Worm (Caenorhabditis elegans) whole organism, young adult: ENCODE data around the gene npr-32.

Experiments used
- B0019.2 ChIP-seq: fragments of 200-800 bp; sonication (Bioruptor generic); conservative IDR thresholded peaks from 2 replicates; pipeline ENCODE4 v1.3.6; 2022; ENCODE audit warnings: missing genetic modification reagents, missing genetic modification characterization, missing compliant biosample characterization
- B0336.3 ChIP-seq: fragments of 200-800 bp; sonication (Bioruptor generic); IDR thresholded peaks from 2 replicates; pipeline ENCODE4 v1.3.6; 2022; ENCODE audit warnings: missing genetic modification characterization, missing compliant biosample characterization
- F23B12.7 ChIP-seq: sonication (generic microtip); optimal IDR thresholded peaks from 2 replicates; lab custom pipeline; 2017; ENCODE audit warnings: missing genetic modification characterization, mild to moderate bottlenecking, missing compliant biosample characterization, antibody characterized with exemption, moderate library complexity; ENCODE audit not compliant: insufficient read depth
- F49E8.2 ChIP-seq: sonication (generic microtip); optimal IDR thresholded peaks from 3 replicates; lab custom pipeline; 2017; ENCODE audit warnings: missing genetic modification characterization, mild to moderate bottlenecking, missing compliant biosample characterization, antibody characterized with exemption, moderate library complexity; ENCODE audit not compliant: insufficient read depth
- F57C9.4 ChIP-seq: sonication (generic microtip); optimal IDR thresholded peaks from 2 replicates; lab custom pipeline; 2017; ENCODE audit warnings: mild to moderate bottlenecking, missing genetic modification characterization, missing compliant biosample characterization
- Y53G8AR.9 ChIP-seq: fragments of 200-800 bp; sonication (Bioruptor generic); conservative IDR thresholded peaks from 2 replicates; pipeline ENCODE4 v1.3.6; 2022; ENCODE audit warnings: missing genetic modification reagents, missing genetic modification characterization, missing compliant biosample characterization
- Y67H2A.10 ChIP-seq: fragments of 200-800 bp; sonication (Bioruptor generic); conservative IDR thresholded peaks from 2 replicates; pipeline ENCODE4 v1.3.6; 2022; ENCODE audit warnings: missing genetic modification reagents, missing genetic modification characterization, missing compliant biosample characterization
- Y95B8A.8 ChIP-seq: fragments of 200-800 bp; sonication (Bioruptor generic); IDR thresholded peaks from 2 replicates; pipeline ENCODE4 v1.3.6; 2022; ENCODE audit warnings: missing genetic modification reagents, missing genetic modification characterization, missing compliant biosample characterization
- ama-1 ChIP-seq, 3 experiments: fragments of 150-350 bp in 1 of 3; sonication (generic microtip) in 2 of 3; optimal IDR thresholded peaks; 2 replicates each; lab custom pipeline; 2014 to 2018; ENCODE audit warnings: missing biosample characterization in 2 of 3, missing genetic modification characterization in 2 of 3, missing genetic modification reagents in 2 of 3
- aptf-2 ChIP-seq: fragments of 200-800 bp; sonication (Bioruptor generic); conservative IDR thresholded peaks from 2 replicates; pipeline ENCODE4 v1.3.6; 2022; ENCODE audit warnings: missing genetic modification reagents, missing genetic modification characterization, missing compliant biosample characterization
- aptf-3 ChIP-seq: fragments of 200-800 bp; sonication (Bioruptor generic); IDR thresholded peaks from 2 replicates; pipeline ENCODE4 v1.3.6; 2022; ENCODE audit warnings: missing genetic modification characterization, missing compliant biosample characterization
- atf-7 ChIP-seq: sonication (generic microtip); optimal IDR thresholded peaks from 2 replicates; lab custom pipeline; 2017; ENCODE audit warnings: mild to moderate bottlenecking, missing genetic modification characterization, missing compliant biosample characterization
- athp-1 ChIP-seq: sonication (generic microtip); optimal IDR thresholded peaks from 2 replicates; lab custom pipeline; 2017; ENCODE audit warnings: mild to moderate bottlenecking, missing genetic modification characterization, missing compliant biosample characterization
- attf-5 ChIP-seq: fragments of 200-800 bp; sonication (Bioruptor generic); optimal IDR thresholded peaks from 2 replicates; lab custom pipeline; 2018; ENCODE audit warnings: mild to moderate bottlenecking, missing genetic modification characterization, missing compliant biosample characterization
- attf-6 ChIP-seq: fragments of 200-800 bp; sonication (Bioruptor generic); IDR thresholded peaks from 2 replicates; pipeline ENCODE4 v1.3.6; 2022; ENCODE audit warnings: missing genetic modification reagents, missing genetic modification characterization, missing compliant biosample characterization
- bed-1 ChIP-seq: fragments of 200-800 bp; sonication (Bioruptor generic); IDR thresholded peaks from 2 replicates; pipeline ENCODE4 v1.3.6; 2022; ENCODE audit warnings: missing genetic modification reagents, missing genetic modification characterization, missing compliant biosample characterization
- bed-2 ChIP-seq: fragments of 200-800 bp; sonication (Bioruptor generic); IDR thresholded peaks from 2 replicates; pipeline ENCODE4 v1.3.6; 2022; ENCODE audit warnings: missing genetic modification reagents, missing genetic modification characterization, missing compliant biosample characterization
- cebp-1 ChIP-seq, 2 experiments: fragments of 200-800 bp in 1 of 2; sonication (Bioruptor generic) in 1 of 2; sonication (generic microtip) in 1 of 2; IDR thresholded peaks in 1 of 2; optimal IDR thresholded peaks in 1 of 2; 2 replicates each; pipeline versions ENCODE4 v1.3.6 to Lab custom; 2017 to 2022; ENCODE audit warnings: missing compliant biosample characterization in 2 of 2, missing genetic modification characterization in 2 of 2, mild to moderate bottlenecking in 1 of 2, missing genetic modification reagents in 1 of 2, moderate library complexity in 1 of 2
- cebp-2 ChIP-seq: fragments of 200-800 bp; sonication (Bioruptor generic); IDR thresholded peaks from 2 replicates; pipeline ENCODE4 v1.3.6; 2022; ENCODE audit warnings: missing genetic modification characterization, missing compliant biosample characterization
- ceh-100 ChIP-seq: fragments of 200-800 bp; sonication (Bioruptor generic); IDR thresholded peaks from 2 replicates; pipeline ENCODE4 v1.3.6; 2022; ENCODE audit warnings: missing genetic modification reagents, missing genetic modification characterization, missing compliant biosample characterization
- ceh-58 ChIP-seq: fragments of 200-800 bp; sonication (Bioruptor generic); IDR thresholded peaks from 2 replicates; pipeline ENCODE4 v1.3.6; 2022; ENCODE audit warnings: missing genetic modification characterization, missing compliant biosample characterization
- dox-1 ChIP-seq: fragments of 200-800 bp; sonication (Bioruptor generic); IDR thresholded peaks from 2 replicates; pipeline ENCODE4 v1.3.6; 2022; ENCODE audit warnings: missing genetic modification reagents, missing genetic modification characterization, missing compliant biosample characterization
- egl-44 ChIP-seq: fragments of 200-800 bp; sonication (Bioruptor generic); IDR thresholded peaks from 2 replicates; pipeline ENCODE4 v1.3.6; 2022; ENCODE audit warnings: missing genetic modification reagents, missing genetic modification characterization, missing compliant biosample characterization
- hlh-26 ChIP-seq: fragments of 200-800 bp; sonication (Bioruptor generic); conservative IDR thresholded peaks from 2 replicates; pipeline ENCODE4 v1.3.6; 2022; ENCODE audit warnings: missing genetic modification reagents, missing genetic modification characterization, missing compliant biosample characterization
- let-526 ChIP-seq: fragments of 200-800 bp; sonication (Bioruptor generic); IDR thresholded peaks from 2 replicates; pipeline ENCODE4 v1.3.6; 2022; ENCODE audit warnings: missing genetic modification reagents, missing genetic modification characterization, missing compliant biosample characterization
- let-607 ChIP-seq, 2 experiments: fragments of 200-800 bp in 1 of 2; sonication (Bioruptor generic) in 1 of 2; sonication (generic microtip) in 1 of 2; optimal IDR thresholded peaks; 2 replicates each; lab custom pipeline; 2016 to 2018; ENCODE audit warnings: mild to moderate bottlenecking in 2 of 2, missing compliant biosample characterization in 2 of 2, missing genetic modification characterization in 2 of 2, moderate library complexity in 2 of 2, missing genotype in 1 of 2
- lin-26 ChIP-seq: fragments of 200-800 bp; sonication (Bioruptor generic); IDR thresholded peaks from 2 replicates; pipeline ENCODE4 v1.3.6; 2022; ENCODE audit warnings: missing genetic modification reagents, missing genetic modification characterization, missing compliant biosample characterization
- lir-1 ChIP-seq: fragments of 200-800 bp; sonication (Bioruptor generic); conservative IDR thresholded peaks from 2 replicates; pipeline ENCODE4 v1.3.6; 2022; ENCODE audit warnings: missing genetic modification reagents, missing genetic modification characterization, missing compliant biosample characterization
- lsl-1 ChIP-seq: fragments of 200-800 bp; sonication (Bioruptor generic); optimal IDR thresholded peaks from 2 replicates; lab custom pipeline; 2018; ENCODE audit warnings: mild to moderate bottlenecking, missing genetic modification characterization, moderate library complexity, missing compliant biosample characterization
- lsy-27 ChIP-seq: sonication (generic microtip); optimal IDR thresholded peaks from 2 replicates; lab custom pipeline; 2017; ENCODE audit warnings: missing genetic modification characterization, mild to moderate bottlenecking, missing compliant biosample characterization, antibody characterized with exemption, missing genotype, borderline replicate concordance; ENCODE audit not compliant: insufficient read depth
- madf-3 ChIP-seq: fragments of 200-800 bp; sonication (Bioruptor generic); IDR thresholded peaks from 2 replicates; pipeline ENCODE4 v1.3.6; 2022; ENCODE audit warnings: missing genetic modification reagents, missing genetic modification characterization, missing compliant biosample characterization
- mcd-1 ChIP-seq: fragments of 200-800 bp; sonication (Bioruptor generic); IDR thresholded peaks from 2 replicates; pipeline ENCODE4 v1.3.6; 2022; ENCODE audit warnings: missing genetic modification reagents, missing genetic modification characterization, missing compliant biosample characterization
- nfya-1 ChIP-seq: sonication (generic microtip); optimal IDR thresholded peaks from 2 replicates; lab custom pipeline; 2017; ENCODE audit warnings: antibody characterized with exemption, missing compliant biosample characterization, missing genetic modification characterization, borderline replicate concordance; ENCODE audit not compliant: insufficient read depth
- pbrm-1 ChIP-seq: fragments of 200-800 bp; sonication (Bioruptor generic); IDR thresholded peaks from 2 replicates; pipeline ENCODE4 v1.3.6; 2022; ENCODE audit warnings: missing genetic modification reagents, missing genetic modification characterization, missing compliant biosample characterization
- pha-4 ChIP-seq: fragments of 150-350 bp; sonication (generic microtip); optimal IDR thresholded peaks from 2 replicates; lab custom pipeline; 2014; ENCODE audit warnings: missing biosample characterization, missing genetic modification reagents, missing genetic modification characterization
- rcor-1 ChIP-seq: fragments of 200-800 bp; sonication (Bioruptor generic); IDR thresholded peaks from 2 replicates; pipeline ENCODE4 v1.3.6; 2022; ENCODE audit warnings: missing genetic modification reagents, missing genetic modification characterization, missing compliant biosample characterization
- rec-8 ChIP-seq, 2 experiments: sonication (generic microtip); optimal IDR thresholded peaks; 2 replicates each; lab custom pipeline; 2016; ENCODE audit warnings: mild to moderate bottlenecking in 2 of 2, missing genetic modification characterization in 2 of 2, missing genetic modification reagents in 2 of 2, missing genotype in 2 of 2, missing biosample characterization in 1 of 2, missing compliant biosample characterization in 1 of 2, moderate library complexity in 1 of 2
- snpc-1.3 ChIP-seq: sonication (generic microtip); optimal IDR thresholded peaks from 2 replicates; lab custom pipeline; 2017; ENCODE audit warnings: missing genetic modification characterization, mild to moderate bottlenecking, missing compliant biosample characterization, antibody characterized with exemption, moderate library complexity, missing genotype, missing genetic modification reagents; ENCODE audit not compliant: insufficient read depth
- somi-1 ChIP-seq: fragments of 200-800 bp; sonication (Bioruptor generic); optimal IDR thresholded peaks from 2 replicates; lab custom pipeline; 2018; ENCODE audit warnings: mild to moderate bottlenecking, missing genetic modification characterization, missing compliant biosample characterization
- tbx-9 ChIP-seq: sonication (generic microtip); optimal IDR thresholded peaks from 2 replicates; lab custom pipeline; 2016; ENCODE audit warnings: borderline replicate concordance, missing genetic modification characterization, inconsistent platforms, missing compliant biosample characterization
- unc-62 ChIP-seq: fragments of 150-350 bp; optimal IDR thresholded peaks from 2 replicates; lab custom pipeline; 2014; ENCODE audit warnings: missing biosample characterization, missing genetic modification reagents, missing genetic modification characterization
- ztf-25 ChIP-seq: fragments of 200-800 bp; sonication (Bioruptor generic); IDR thresholded peaks from 2 replicates; pipeline ENCODE4 v1.3.6; 2022; ENCODE audit warnings: missing genetic modification reagents, missing genetic modification characterization, missing compliant biosample characterization

npr-32 gene

DNA sequence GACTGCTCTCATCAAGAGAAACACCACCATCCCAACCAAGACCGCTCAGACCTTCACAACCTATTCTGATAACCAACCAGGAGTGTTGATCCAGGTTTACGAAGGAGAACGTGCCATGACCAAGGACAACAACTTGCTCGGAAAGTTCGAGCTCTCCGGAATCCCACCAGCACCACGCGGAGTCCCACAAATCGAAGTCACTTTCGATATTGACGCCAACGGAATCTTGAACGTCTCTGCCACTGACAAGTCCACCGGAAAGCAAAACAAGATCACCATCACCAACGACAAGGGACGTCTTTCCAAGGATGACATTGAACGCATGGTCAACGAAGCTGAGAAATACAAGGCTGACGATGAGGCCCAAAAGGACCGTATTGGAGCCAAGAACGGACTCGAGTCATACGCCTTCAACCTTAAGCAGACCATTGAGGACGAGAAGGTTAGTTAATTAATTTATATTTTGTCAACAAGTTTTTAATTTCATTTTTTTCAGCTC lies 49.6 kb upstream of the npr-32 start (continued):
- TF ChIP-seq ceh-100 (GFP tag; lab: Robert Waterston, UW): no peak
- no peak for TF ChIP-seq Y53G8AR.9
- TF ChIP-seq tbx-9: no peak
- no peak for TF ChIP-seq snpc-1.3 (tag; lab: Kevin White, UChicago)
- TF ChIP-seq unc-62 (GFP tag; lab: Kevin White, UChicago): no peak
- 0 out of 2 replicates have a peak, but pooled peaks have one; percentile 1 for TF ChIP-seq aptf-3 (GFP tag; lab: Robert Waterston, UW)
- TF ChIP-seq madf-3 (GFP tag; lab: Robert Waterston, UW): peak; percentile 2; the same call in 1 of the 2 replicates
- TF ChIP-seq Y67H2A.10: no peak
- 0 out of 2 replicates have a peak, but pooled peaks have one; percentile 3 for TF ChIP-seq mcd-1 (GFP tag; lab: Robert Waterston, UW)
- TF ChIP-seq let-526: no peak
- no peak for TF ChIP-seq bed-2 (GFP tag; lab: Robert Waterston, UW)
- TF ChIP-seq egl-44: no peak
- TF ChIP-seq pha-4: no peak
- TF ChIP-seq hlh-26 (GFP tag; lab: Robert Waterston, UW): no peak
- no peak for TF ChIP-seq rec-8 (tag; optimal IDR thresholded peaks at IDR 0.05; lab: Kevin White, UChicago)
- peak; percentile 81 for TF ChIP-seq ama-1 (optimal IDR thresholded peaks at IDR 0.05; lab: Kevin White, UChicago)
- no peak for TF ChIP-seq ama-1 (GFP tag; optimal IDR thresholded peaks at IDR 0.05; lab: Kevin White, UChicago)
- TF ChIP-seq lir-1 (GFP tag; lab: Robert Waterston, UW): no peak
- TF ChIP-seq nfya-1 (tag; lab: Kevin White, UChicago): no peak
- TF ChIP-seq attf-6 (GFP tag; lab: Robert Waterston, UW): no peak; the same call in 1 of the 2 replicates
- no peak for TF ChIP-seq atf-7 (tag; lab: Kevin White, UChicago)
- TF ChIP-seq F23B12.7 (tag; lab: Kevin White, UChicago): no peak
- TF ChIP-seq, all 124 proteins: peak for 8

ce11 chrIV:17279592-17280440 lies 49.0 kb upstream of the npr-32 start:
- TF ChIP-seq Y95B8A.8 (GFP tag; lab: Robert Waterston, UW): peak; percentile 65; the same call in 1 of the 2 replicates
- TF ChIP-seq ztf-25 (GFP tag; lab: Robert Waterston, UW): 0 out of 2 replicates have a peak, but pooled peaks have one; percentile 7
- TF ChIP-seq attf-5 (GFP tag; lab: Kevin White, UChicago): peak; percentile 24
- peak; percentile 22; the same call in 1 of the 2 replicates for TF ChIP-seq cebp-2 (GFP tag; lab: Robert Waterston, UW)
- TF ChIP-seq lsy-27 (tag; lab: Kevin White, UChicago): no peak
- TF ChIP-seq cebp-1 (GFP tag; IDR thresholded peaks at IDR 0.05; lab: Robert Waterston, UW): peak; percentile 7; the same call in 1 of the 2 replicates
- TF ChIP-seq cebp-1 (tag; optimal IDR thresholded peaks at IDR 0.05; lab: Kevin White, UChicago): peak; percentile 33
- TF ChIP-seq F57C9.4: no peak
- 0 out of 2 replicates have a peak, but pooled peaks have one; percentile 31 for TF ChIP-seq B0019.2 (GFP tag; lab: Robert Waterston, UW)
- no peak for TF ChIP-seq somi-1 (GFP tag; lab: Kevin White, UChicago)
- TF ChIP-seq pbrm-1 (GFP tag; lab: Robert Waterston, UW): peak; percentile 23
- TF ChIP-seq let-607 (tag; optimal IDR thresholded peaks at IDR 0.05; lab: Kevin White, UChicago): no peak
- TF ChIP-seq unc-62 (GFP tag; lab: Kevin White, UChicago): no peak
- no peak for TF ChIP-seq aptf-2
- peak; percentile 71 for TF ChIP-seq ceh-58
- peak; percentile 61 for TF ChIP-seq B0336.3 (GFP tag; lab: Robert Waterston, UW)
- TF ChIP-seq bed-1 (GFP tag; lab: Robert Waterston, UW): no peak
- TF ChIP-seq rcor-1 (GFP tag; lab: Robert Waterston, UW): peak; percentile 7; the same call in 1 of the 2 replicates
- peak; percentile 64 for TF ChIP-seq lin-26 (GFP tag; lab: Robert Waterston, UW)
- TF ChIP-seq dox-1 (GFP tag; lab: Robert Waterston, UW): peak; percentile 4
- TF ChIP-seq F49E8.2 (tag; lab: Kevin White, UChicago): peak; percentile 21
- 0 out of 2 replicates have a peak, but pooled peaks have one; percentile 6 for TF ChIP-seq bed-2 (GFP tag; lab: Robert Waterston, UW)
- TF ChIP-seq lsl-1 (GFP tag; lab: Kevin White, UChicago): peak; percentile 37
- peak; percentile 52 for TF ChIP-seq athp-1 (tag; lab: Kevin White, UChicago)
